Fruit fly (Drosophila melanogaster) whole organism, prepupa: ENCODE results near the gene scu.
A peak's percentile ranks its signal among the peaks of the same experiment; 100 is the strongest.

Experiments
- Blimp-1 ChIP-seq: fragments of 200-800 bp; sonication (Bioruptor generic); optimal IDR thresholded peaks from 3 replicates; lab custom pipeline; 2017; ENCODE audit warnings: missing biosample characterization, missing genetic modification characterization, mild to moderate bottlenecking, moderate library complexity, missing genetic modification reagents
- CG10631 ChIP-seq: fragments of 200-800 bp; sonication (Bioruptor generic); optimal IDR thresholded peaks from 2 replicates; lab custom pipeline; 2016; ENCODE audit warnings: missing biosample characterization, missing genetic modification characterization
- CG10669 ChIP-seq: fragments of 200-800 bp; sonication (Bioruptor generic); optimal IDR thresholded peaks from 3 replicates; lab custom pipeline; 2018; ENCODE audit warnings: missing biosample characterization, mild to moderate bottlenecking, missing genetic modification characterization, moderate library complexity
- CG11294 ChIP-seq: fragments of 200-800 bp; sonication (Bioruptor generic); IDR thresholded peaks from 2 replicates; pipeline ENCODE4 v1.3.6; 2022; ENCODE audit warnings: missing biosample characterization, missing genetic modification characterization
- CG11762 ChIP-seq: fragments of 200-800 bp; sonication (Bioruptor generic); optimal IDR thresholded peaks from 3 replicates; lab custom pipeline; 2016; ENCODE audit warnings: missing biosample characterization, missing genetic modification characterization; ENCODE audit not compliant: insufficient read depth
- CG11902 ChIP-seq: fragments of 200-800 bp; sonication (Bioruptor generic); optimal IDR thresholded peaks from 3 replicates; lab custom pipeline; 2016; ENCODE audit warnings: missing biosample characterization, missing genetic modification characterization
- CG1621 ChIP-seq: fragments of 200-800 bp; sonication (Bioruptor generic); optimal IDR thresholded peaks from 3 replicates; lab custom pipeline; 2018; ENCODE audit warnings: missing biosample characterization, mild to moderate bottlenecking, missing genetic modification characterization
- CG16779 ChIP-seq: fragments of 200-800 bp; sonication (Bioruptor generic); optimal IDR thresholded peaks from 3 replicates; lab custom pipeline; 2017; ENCODE audit warnings: missing biosample characterization, mild to moderate bottlenecking, missing genetic modification characterization
- CG3032 ChIP-seq: fragments of 200-800 bp; optimal IDR thresholded peaks from 2 replicates; lab custom pipeline; 2019; ENCODE audit warnings: missing biosample characterization, mild to moderate bottlenecking, missing genetic modification characterization, moderate library complexity
- CG34406 ChIP-seq: fragments of 200-800 bp; sonication (Bioruptor generic); optimal IDR thresholded peaks from 3 replicates; lab custom pipeline; 2016; ENCODE audit warnings: missing biosample characterization, missing genetic modification characterization
- CG3919 ChIP-seq: fragments of 200-800 bp; sonication (Bioruptor generic); optimal IDR thresholded peaks from 3 replicates; lab custom pipeline; 2016; ENCODE audit warnings: missing biosample characterization, missing genetic modification characterization
- CG6163 ChIP-seq: fragments of 200-800 bp; sonication (Bioruptor generic); IDR thresholded peaks from 3 replicates; pipeline ENCODE4 v1.3.6; 2022; ENCODE audit warnings: missing biosample characterization, missing genetic modification characterization
- CG6276 ChIP-seq: fragments of 200-800 bp; sonication (Bioruptor generic); optimal IDR thresholded peaks from 2 replicates; lab custom pipeline; 2017; ENCODE audit warnings: missing biosample characterization, mild to moderate bottlenecking, missing genetic modification characterization
- CG6792 ChIP-seq: fragments of 200-800 bp; sonication (Bioruptor generic); optimal IDR thresholded peaks from 3 replicates; lab custom pipeline; 2016; ENCODE audit warnings: missing biosample characterization, missing genetic modification characterization
- CG6808 ChIP-seq: fragments of 200-800 bp; sonication (Bioruptor generic); optimal IDR thresholded peaks from 3 replicates; lab custom pipeline; 2017; ENCODE audit warnings: missing biosample characterization, missing genetic modification characterization, mild to moderate bottlenecking, moderate library complexity, missing genetic modification reagents
- CG6854 ChIP-seq: fragments of 200-800 bp; sonication (Bioruptor generic); optimal IDR thresholded peaks from 2 replicates; lab custom pipeline; 2017; ENCODE audit warnings: missing biosample characterization, mild to moderate bottlenecking, missing genetic modification characterization
- CG7368 ChIP-seq: fragments of 200-800 bp; sonication (Bioruptor generic); optimal IDR thresholded peaks from 3 replicates; lab custom pipeline; 2016; ENCODE audit warnings: missing biosample characterization, missing genetic modification characterization
- CG8632 ChIP-seq: fragments of 200-800 bp; sonication (Bioruptor generic); optimal IDR thresholded peaks from 3 replicates; lab custom pipeline; 2016; ENCODE audit warnings: missing biosample characterization, missing genetic modification characterization
- Eip75B ChIP-seq: fragments of 200-800 bp; sonication (Bioruptor generic); optimal IDR thresholded peaks from 3 replicates; lab custom pipeline; 2016; ENCODE audit warnings: missing biosample characterization, missing genetic modification characterization
- Eip78C ChIP-seq: fragments of 200-800 bp; sonication (Bioruptor generic); peaks from one replicate; lab custom pipeline; 2016; ENCODE audit warnings: missing biosample characterization, missing genetic modification characterization
- Gug ChIP-seq: fragments of 200-800 bp; sonication (Bioruptor generic); IDR thresholded peaks from 2 replicates; pipeline ENCODE4 v1.3.6; 2022; ENCODE audit warnings: missing biosample characterization, missing genetic modification characterization
- Hr38 ChIP-seq: sonication (Bioruptor generic); optimal IDR thresholded peaks from 2 replicates; lab custom pipeline; 2016; ENCODE audit warnings: missing biosample characterization, missing genetic modification characterization
- Hr39 ChIP-seq: fragments of 200-800 bp; sonication (Bioruptor generic); optimal IDR thresholded peaks from 2 replicates; lab custom pipeline; 2016; ENCODE audit warnings: missing biosample characterization, missing genetic modification characterization
- Hr4 ChIP-seq: fragments of 200-800 bp; sonication (Bioruptor generic); optimal IDR thresholded peaks from 3 replicates; lab custom pipeline; 2016; ENCODE audit warnings: missing biosample characterization, missing genetic modification characterization
- OdsH ChIP-seq: fragments of 200-800 bp; sonication (Bioruptor generic); optimal IDR thresholded peaks from 3 replicates; lab custom pipeline; 2016; ENCODE audit warnings: missing biosample characterization, missing genetic modification characterization
- Smox ChIP-seq: fragments of 200-800 bp; sonication (Bioruptor generic); optimal IDR thresholded peaks from 3 replicates; lab custom pipeline; 2016; ENCODE audit warnings: missing biosample characterization, missing genetic modification characterization
- Sox102F ChIP-seq: fragments of 200-800 bp; sonication (Bioruptor generic); optimal IDR thresholded peaks from 2 replicates; lab custom pipeline; 2016; ENCODE audit warnings: missing biosample characterization, mild to moderate bottlenecking, missing genetic modification characterization
- Sox14 ChIP-seq: fragments of 200-800 bp; sonication (Bioruptor generic); optimal IDR thresholded peaks from 3 replicates; lab custom pipeline; 2016; ENCODE audit warnings: missing biosample characterization, missing genetic modification characterization
- Sox15 ChIP-seq: fragments of 200-800 bp; sonication (Bioruptor generic); optimal IDR thresholded peaks from 3 replicates; lab custom pipeline; 2016; ENCODE audit warnings: missing biosample characterization, missing genetic modification characterization
- acj6 ChIP-seq: fragments of 200-800 bp; sonication (Bioruptor generic); optimal IDR thresholded peaks from 3 replicates; lab custom pipeline; 2016; ENCODE audit warnings: missing biosample characterization, missing genetic modification characterization
- cyc ChIP-seq: fragments of 200-800 bp; sonication (Bioruptor generic); optimal IDR thresholded peaks from 3 replicates; lab custom pipeline; 2016; ENCODE audit warnings: missing biosample characterization, missing genetic modification characterization
- dac ChIP-seq: fragments of 200-800 bp; sonication (Bioruptor generic); optimal IDR thresholded peaks from 2 replicates; lab custom pipeline; 2017; ENCODE audit warnings: missing biosample characterization, mild to moderate bottlenecking, missing genetic modification characterization
- dsx ChIP-seq: fragments of 200-800 bp; optimal IDR thresholded peaks from 3 replicates; lab custom pipeline; 2019; ENCODE audit warnings: missing biosample characterization, mild to moderate bottlenecking, missing genetic modification characterization, moderate library complexity; ENCODE audit not compliant: poor library complexity, severe bottlenecking
- eg ChIP-seq: fragments of 200-800 bp; sonication (Bioruptor generic); IDR thresholded peaks from 3 replicates; pipeline ENCODE4 v1.3.6; 2022; ENCODE audit warnings: missing biosample characterization, missing genetic modification characterization
- esn ChIP-seq: fragments of 200-800 bp; sonication (Bioruptor generic); optimal IDR thresholded peaks from 2 replicates; lab custom pipeline; 2016; ENCODE audit warnings: missing biosample characterization, mild to moderate bottlenecking, missing genetic modification characterization, moderate library complexity
- fd59A ChIP-seq: fragments of 200-800 bp; sonication (Bioruptor generic); optimal IDR thresholded peaks from 2 replicates; lab custom pipeline; 2017; ENCODE audit warnings: missing biosample characterization, mild to moderate bottlenecking, missing genetic modification characterization, missing genetic modification reagents
- fd85E ChIP-seq: fragments of 200-800 bp; sonication (Bioruptor generic); optimal IDR thresholded peaks from 3 replicates; lab custom pipeline; 2016; ENCODE audit warnings: missing biosample characterization, missing genetic modification characterization
- lz ChIP-seq: fragments of 200-800 bp; sonication (Bioruptor generic); optimal IDR thresholded peaks from 3 replicates; lab custom pipeline; 2016; ENCODE audit warnings: missing biosample characterization, missing genetic modification characterization
- pdm3 ChIP-seq: fragments of 200-800 bp; sonication (Bioruptor generic); optimal IDR thresholded peaks from 3 replicates; lab custom pipeline; 2016; ENCODE audit warnings: missing biosample characterization, missing genetic modification characterization
- salr ChIP-seq, 2 experiments: fragments of 200-800 bp; sonication (Bioruptor generic); optimal IDR thresholded peaks; 3 replicates each; lab custom pipeline; 2016 to 2018; ENCODE audit warnings: missing biosample characterization in 2 of 2, missing genetic modification characterization in 2 of 2, mild to moderate bottlenecking in 1 of 2
- spab ChIP-seq: fragments of 200-800 bp; sonication (Bioruptor generic); optimal IDR thresholded peaks from 2 replicates; lab custom pipeline; 2017; ENCODE audit warnings: missing biosample characterization, mild to moderate bottlenecking, missing genetic modification characterization, missing genetic modification reagents
- ss ChIP-seq, 2 experiments: fragments of 200-800 bp; sonication (Bioruptor generic); optimal IDR thresholded peaks; 2 replicates in 1 of 2; 3 replicates in 1 of 2; lab custom pipeline; 2017 to 2018; ENCODE audit warnings: mild to moderate bottlenecking in 2 of 2, missing biosample characterization in 2 of 2, missing genetic modification characterization in 2 of 2, moderate library complexity in 1 of 2
- svp ChIP-seq: fragments of 200-800 bp; sonication (Bioruptor generic); peaks from one replicate; lab custom pipeline; 2016; ENCODE audit warnings: missing biosample characterization, missing genetic modification characterization
- topi ChIP-seq: fragments of 200-800 bp; sonication (Bioruptor generic); optimal IDR thresholded peaks from 3 replicates; lab custom pipeline; 2016; ENCODE audit warnings: missing biosample characterization, missing genetic modification characterization
- vri ChIP-seq: fragments of 200-800 bp; sonication (Bioruptor generic); optimal IDR thresholded peaks from 3 replicates; lab custom pipeline; 2016; ENCODE audit warnings: missing biosample characterization, mild to moderate bottlenecking, missing genetic modification characterization

scu gene

DNA sequence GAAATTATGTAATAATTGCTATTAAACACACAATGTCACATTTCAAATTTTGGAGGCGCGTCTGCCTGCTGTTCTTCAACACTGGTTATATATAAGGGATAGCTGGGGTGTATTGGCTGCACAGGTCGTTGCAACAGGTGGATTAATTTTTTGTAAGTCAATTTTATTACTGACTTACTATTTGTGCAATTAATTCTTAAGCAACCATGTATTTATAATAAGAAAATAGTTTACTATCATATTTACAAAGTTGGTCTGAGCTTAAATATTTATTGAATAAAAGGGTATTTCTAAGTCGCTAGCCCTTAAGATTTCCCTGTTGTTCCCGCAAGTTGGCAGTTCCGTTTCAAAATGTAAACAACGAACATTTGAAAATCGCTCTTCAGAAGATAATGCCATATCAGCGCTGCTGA, 1.8 kb downstream of the scu start, which contains the start of gene RhoGAP16F (continued):
- peak; percentile 65 for TF ChIP-seq CG6808 (GFP tag; lab: Kevin White, UChicago)
- TF ChIP-seq OdsH (GFP tag; lab: Kevin White, UChicago) = peak; percentile 85
- TF ChIP-seq Smox (GFP tag; lab: Kevin White, UChicago) = peak; percentile 87
- TF ChIP-seq Sox15 (GFP tag; lab: Kevin White, UChicago) = peak; percentile 74
- TF ChIP-seq CG11762 = peak; percentile 61
- TF ChIP-seq salr (GFP tag; optimal IDR thresholded peaks at IDR 0.05; lab: Kevin White, UChicago) = peak; percentile 36 to 50
- TF ChIP-seq svp (GFP tag; lab: Kevin White, UChicago) = peak; percentile 90
- peak; percentile 71 for TF ChIP-seq Gug (GFP tag; lab: Robert Waterston, UW)
- TF ChIP-seq CG11902 (GFP tag; lab: Kevin White, UChicago) = peak; percentile 71
- peak; percentile 17 for TF ChIP-seq CG16779 (tag; lab: Kevin White, UChicago)
- peak; percentile 38 to 71 for TF ChIP-seq ss (GFP tag; optimal IDR thresholded peaks at IDR 0.05; lab: Kevin White, UChicago)

DNA sequence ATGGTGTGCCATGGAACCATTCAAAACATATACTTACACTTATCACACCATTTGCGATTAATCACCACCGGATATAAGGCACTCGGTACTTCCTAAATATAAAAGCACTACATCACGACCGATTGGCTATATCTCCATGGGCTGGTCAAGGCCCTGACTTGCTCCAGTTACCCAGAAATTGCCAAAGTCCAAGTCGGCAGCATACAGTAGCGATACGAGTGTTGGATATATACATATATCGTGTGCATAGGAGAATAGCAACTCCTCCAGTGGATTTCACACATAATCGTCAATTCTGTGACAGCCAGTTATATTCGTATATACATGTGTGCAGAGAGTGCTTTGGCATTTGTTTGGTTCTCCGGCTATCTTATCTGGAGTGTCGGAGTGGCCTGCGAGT, 3.1 kb downstream of the scu start:
- TF ChIP-seq fd59A (no peak), Smox (GFP tag; lab: Kevin White, UChicago) (no peak), CG6854 (GFP tag; lab: Kevin White, UChicago) (no peak), Eip78C (GFP tag; lab: Kevin White, UChicago) (peak; percentile 24)

DNA sequence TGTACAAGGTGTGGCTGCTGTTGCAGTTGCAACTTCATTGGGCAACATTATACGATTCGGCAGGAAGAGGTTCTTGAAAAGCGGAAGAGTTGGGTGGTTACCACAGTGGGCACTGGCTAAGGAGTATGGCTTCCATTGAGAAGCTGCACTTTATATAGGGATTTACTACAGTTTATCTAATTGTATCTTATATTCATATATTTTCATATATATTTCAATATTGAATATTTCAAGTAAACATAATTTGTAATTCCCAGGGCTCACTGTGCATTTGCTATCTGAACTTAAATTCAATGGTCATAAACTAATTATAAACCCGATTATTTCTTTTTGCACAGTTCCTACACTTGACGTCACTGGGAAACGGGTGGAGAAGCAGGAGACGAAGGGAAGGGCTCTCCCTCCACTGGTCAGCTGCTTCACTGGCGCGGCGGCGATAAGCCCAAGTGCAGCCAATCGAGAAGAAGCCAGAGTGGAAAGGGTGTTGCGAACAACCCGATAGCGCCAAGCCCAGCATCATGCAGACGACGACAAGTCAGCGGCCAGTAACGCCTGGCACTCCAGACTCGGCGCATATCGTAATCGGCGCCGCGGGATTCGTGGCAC, 3.8 kb downstream of the scu start:
- TF ChIP-seq cyc (GFP tag; lab: Kevin White, UChicago) (peak; percentile 19), CG10669 (peak; percentile 53), Eip75B (peak; percentile 29), CG11902 (GFP tag; lab: Kevin White, UChicago) (peak; percentile 6), svp (GFP tag; lab: Kevin White, UChicago) (peak; percentile 61), CG6854 (GFP tag; lab: Kevin White, UChicago) (no peak), Sox102F (peak; percentile 13), CG7368 (peak; percentile 31), lz (GFP tag; lab: Kevin White, UChicago) (peak; percentile 16), OdsH (GFP tag; lab: Kevin White, UChicago) (peak; percentile 65), CG3032 (peak; percentile 49), CG6276 (peak; percentile 49), dac (GFP tag; lab: Kevin White, UChicago) (no peak), Hr38 (no peak), CG8632 (GFP tag; lab: Kevin White, UChicago) (peak; percentile 29), acj6 (peak; percentile 52), Blimp-1 (no peak), CG11762 (peak; percentile 7), dsx (GFP tag; lab: Kevin White, UChicago) (no peak), vri (GFP tag; lab: Kevin White, UChicago) (no peak), Sox14 (GFP tag; lab: Kevin White, UChicago) (peak; percentile 4), eg (GFP tag; lab: Robert Waterston, UW) (peak; percentile 42; the same call in 1 of the 3 replicates), CG6163 (GFP tag; lab: Robert Waterston, UW) (peak; percentile 53; the same call in 2 of the 3 replicates), topi (GFP tag; lab: Kevin White, UChicago) (peak; percentile 22), pdm3 (GFP tag; lab: Kevin White, UChicago) (peak; percentile 38), Smox (GFP tag; lab: Kevin White, UChicago) (peak; percentile 10), CG34406 (GFP tag; lab: Kevin White, UChicago) (peak; percentile 38), Eip78C (GFP tag; lab: Kevin White, UChicago) (peak; percentile 66), CG1621 (tag; lab: Kevin White, UChicago) (no peak), Hr39 (GFP tag; lab: Kevin White, UChicago) (no peak), spab (GFP tag; lab: Kevin White, UChicago) (peak; percentile 5), CG3919 (peak; percentile 53), CG11294 (0 out of 2 replicates have a peak, but pooled peaks have one; percentile 8), CG10631 (peak; percentile 49), fd85E (GFP tag; lab: Kevin White, UChicago) (no peak), Sox15 (GFP tag; lab: Kevin White, UChicago) (no peak), esn (peak; percentile 51), Hr4 (peak; percentile 30), CG6792 (GFP tag; lab: Kevin White, UChicago) (peak; percentile 46)
